Worm (Caenorhabditis elegans): ENCODE data around the gene mrpl-22.

- TF ChIP-seq ZK546.5 (tag; optimal IDR thresholded peaks at IDR 0.05), result no peak
- TF ChIP-seq ama-1 (optimal IDR thresholded peaks at IDR 0.05), result no peak
- no peak for TF ChIP-seq nhr-28 (tag; optimal IDR thresholded peaks at IDR 0.05)
- TF ChIP-seq ceh-28 (tag; optimal IDR thresholded peaks at IDR 0.05), result no peak
- TF ChIP-seq fkh-2 (tag; optimal IDR thresholded peaks at IDR 0.05), result no peak
- TF ChIP-seq pha-4 (tag; optimal IDR thresholded peaks at IDR 0.05), result no peak
- TF ChIP-seq nhr-25 (tag; optimal IDR thresholded peaks at IDR 0.05), result no peak
- TF ChIP-seq fos-1 (tag; optimal IDR thresholded peaks at IDR 0.05), result no peak
- no peak for TF ChIP-seq aly-2 (tag; optimal IDR thresholded peaks at IDR 0.05)
- TF ChIP-seq nhr-237 (tag; optimal IDR thresholded peaks at IDR 0.05), result no peak
- TF ChIP-seq elt-1 (tag; optimal IDR thresholded peaks at IDR 0.05), result no peak
- TF ChIP-seq ztf-4 (tag; optimal IDR thresholded peaks at IDR 0.05), result no peak
- no peak for TF ChIP-seq sea-2 (GFP tag; optimal IDR thresholded peaks at IDR 0.05)
Observed at ce11 chrIII:10580206-10580605, 35.1 kb upstream of the mrpl-22 start.

All from whole organism, L3 larva.